Fruit fly (Drosophila melanogaster): Measurements from ENCODE around the gene CG1907.

DNA sequence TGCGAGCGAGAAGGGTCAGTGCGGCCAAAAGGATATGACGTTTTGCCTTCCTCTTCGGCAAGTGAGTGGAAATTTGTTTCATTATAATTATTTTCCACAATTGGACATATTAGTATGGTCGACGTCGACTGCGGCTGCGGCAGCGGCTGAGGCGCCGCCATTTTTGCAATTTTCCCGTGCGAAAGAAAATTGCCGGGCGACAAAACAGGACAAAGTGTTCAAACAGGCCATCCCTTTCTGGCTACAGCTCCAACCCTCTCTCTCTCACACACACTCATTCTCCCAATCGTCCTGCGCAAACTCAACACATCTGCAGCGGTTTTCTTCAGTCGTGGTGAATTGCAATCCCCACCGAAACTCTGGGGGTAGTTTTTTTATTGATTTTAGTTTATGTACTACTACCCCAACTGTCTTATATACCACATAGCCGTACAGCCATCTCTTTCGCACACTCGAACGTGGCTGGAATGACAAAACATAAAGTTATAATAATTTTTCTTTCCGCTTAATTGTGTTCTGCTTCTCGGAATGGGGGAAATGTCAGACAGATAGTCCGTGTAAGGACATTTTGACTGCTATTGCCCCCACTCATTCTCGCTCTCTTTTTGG, 46.7 kb upstream of the CG1907 start:
- TF ChIP-seq sqz (GFP tag; optimal IDR thresholded peaks at IDR 0.05) (no peak), YL-1 (GFP tag; optimal IDR thresholded peaks at IDR 0.05) (no peak), sob (GFP tag; IDR thresholded peaks at IDR 0.05) (no peak), sim (GFP tag; IDR thresholded peaks at IDR 0.05) (no peak), nerfin-2 (GFP tag; IDR thresholded peaks at IDR 0.05; ENCODE audit: partially characterized antibody) (no peak), pros (GFP tag; optimal IDR thresholded peaks at IDR 0.05) (no peak), CG14050 (GFP tag; IDR thresholded peaks at IDR 0.05) (no peak), CG18262 (tag; optimal IDR thresholded peaks at IDR 0.05) (no peak), CG12071 (GFP tag; optimal IDR thresholded peaks at IDR 0.05) (no peak)
